Worm (Caenorhabditis elegans) whole organism, midembryonic: Measurements from ENCODE around the gene F26D2.15.

ENCODE experiments used
- T22C8.4 ChIP-seq: fragments of 200-800 bp; sonication (Bioruptor generic); IDR thresholded peaks from 2 replicates; pipeline ENCODE4 v1.3.6; 2022; ENCODE audit warnings: missing genetic modification characterization, missing compliant biosample characterization
- cog-1 ChIP-seq: sonication (generic microtip); optimal IDR thresholded peaks from 2 replicates; lab custom pipeline; 2016; ENCODE audit warnings: missing genetic modification characterization, missing compliant biosample characterization
- flt-1 ChIP-seq: fragments of 200-800 bp; sonication (Bioruptor generic); IDR thresholded peaks from 2 replicates; pipeline ENCODE4 v1.3.6; 2022; ENCODE audit warnings: missing genetic modification characterization, missing compliant biosample characterization
- klf-2 ChIP-seq: fragments of 200-800 bp; sonication (Bioruptor generic); conservative IDR thresholded peaks from 2 replicates; pipeline ENCODE4 v1.3.6; 2022; ENCODE audit warnings: missing genetic modification reagents, missing genetic modification characterization, missing compliant biosample characterization
- med-1 ChIP-seq: sonication (generic microtip); optimal IDR thresholded peaks from 2 replicates; lab custom pipeline; 2017; ENCODE audit warnings: missing genetic modification characterization, mild to moderate bottlenecking, missing compliant biosample characterization, antibody characterized with exemption, missing genetic modification reagents; ENCODE audit not compliant: insufficient read depth
- ref-1 ChIP-seq: fragments of 200-800 bp; sonication (Bioruptor generic); conservative IDR thresholded peaks from 2 replicates; pipeline ENCODE4 v1.3.6; 2022; ENCODE audit warnings: missing genetic modification reagents, missing genetic modification characterization, missing compliant biosample characterization
- tab-1 ChIP-seq: fragments of 200-800 bp; sonication (Bioruptor generic); IDR thresholded peaks from 2 replicates; pipeline ENCODE4 v1.3.6; 2022; ENCODE audit warnings: missing genetic modification characterization, missing compliant biosample characterization
- ztf-23 ChIP-seq: fragments of 200-800 bp; sonication (Bioruptor generic); IDR thresholded peaks from 2 replicates; pipeline ENCODE4 v1.3.6; 2022; ENCODE audit warnings: missing genetic modification reagents, missing genetic modification characterization, missing compliant biosample characterization
- ztf-29 ChIP-seq: fragments of 200-800 bp; sonication (Bioruptor generic); IDR thresholded peaks from 2 replicates; pipeline ENCODE4 v1.3.6; 2022; ENCODE audit warnings: missing genetic modification reagents, missing genetic modification characterization, missing compliant biosample characterization

The F26D2.15 gene

ce11 chrV:16459377-16459776 is 21.7 kb downstream of the F26D2.15 start:
- TF ChIP-seq tab-1 (GFP tag; lab: Robert Waterston, UW) (no peak), cog-1 (tag; lab: Kevin White, UChicago) (no peak), med-1 (GFP tag; lab: Kevin White, UChicago) (no peak), flt-1 (no peak), ztf-29 (GFP tag; lab: Robert Waterston, UW) (no peak), ref-1 (GFP tag; lab: Robert Waterston, UW) (no peak), T22C8.4 (no peak), ztf-23 (GFP tag; lab: Robert Waterston, UW) (no peak)

ce11 chrV:16460866-16461265 is 23.2 kb downstream of the F26D2.15 start, which contains the start of gene srh-142:
srh-142 (minus strand) TSS chrV:16460966.
- TF ChIP-seq tab-1 (GFP tag; lab: Robert Waterston, UW) (no peak), klf-2 (no peak), med-1 (GFP tag; lab: Kevin White, UChicago) (no peak), ztf-23 (GFP tag; lab: Robert Waterston, UW) (no peak)

- TF ChIP-seq cog-1 (tag; lab: Kevin White, UChicago) (no peak), klf-2 (no peak), med-1 (GFP tag; lab: Kevin White, UChicago) (no peak), tab-1 (GFP tag; lab: Robert Waterston, UW) (no peak), T22C8.4 (no peak), flt-1 (no peak), ref-1 (GFP tag; lab: Robert Waterston, UW) (no peak), ztf-23 (GFP tag; lab: Robert Waterston, UW) (no peak), ztf-29 (GFP tag; lab: Robert Waterston, UW) (no peak)
Observed at ce11 chrV:16467840-16468239, 30.2 kb downstream of the F26D2.15 start, which contains the start of gene sru-44. sru-44 (minus strand) TSS chrV:16467940.

DNA sequence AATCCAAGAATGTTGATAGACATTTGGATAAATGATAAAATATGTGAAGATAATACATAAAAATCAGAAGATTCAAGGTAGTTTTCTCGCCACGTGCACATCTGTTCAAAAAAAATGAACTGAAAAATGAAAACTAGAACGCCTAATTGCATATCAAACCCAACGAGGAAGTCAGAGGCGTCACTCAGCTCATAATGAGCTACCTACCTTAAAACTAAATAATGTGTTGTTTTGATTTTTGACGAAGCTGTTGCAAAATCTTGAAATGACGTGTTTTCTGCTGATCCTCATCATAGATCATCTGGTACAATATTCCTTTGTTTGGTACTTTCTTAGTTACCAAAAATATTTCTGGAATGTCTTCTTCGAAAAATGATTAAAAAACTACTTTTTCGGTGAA is 33.3 kb downstream of the F26D2.15 start, which contains the start of gene srh-138:
srh-138 (minus strand) TSS at position 101 of the 400 bp plus-strand sequence.
- TF ChIP-seq cog-1 (tag; lab: Kevin White, UChicago): no peak
- TF ChIP-seq klf-2: no peak
- no peak for TF ChIP-seq ref-1 (GFP tag; lab: Robert Waterston, UW)
- TF ChIP-seq ztf-29 (GFP tag; lab: Robert Waterston, UW): no peak
- no peak for TF ChIP-seq T22C8.4
- no peak for TF ChIP-seq med-1 (GFP tag; lab: Kevin White, UChicago)
- TF ChIP-seq flt-1: no peak
- TF ChIP-seq ztf-23 (GFP tag; lab: Robert Waterston, UW): no peak
- no peak for TF ChIP-seq tab-1 (GFP tag; lab: Robert Waterston, UW)

DNA sequence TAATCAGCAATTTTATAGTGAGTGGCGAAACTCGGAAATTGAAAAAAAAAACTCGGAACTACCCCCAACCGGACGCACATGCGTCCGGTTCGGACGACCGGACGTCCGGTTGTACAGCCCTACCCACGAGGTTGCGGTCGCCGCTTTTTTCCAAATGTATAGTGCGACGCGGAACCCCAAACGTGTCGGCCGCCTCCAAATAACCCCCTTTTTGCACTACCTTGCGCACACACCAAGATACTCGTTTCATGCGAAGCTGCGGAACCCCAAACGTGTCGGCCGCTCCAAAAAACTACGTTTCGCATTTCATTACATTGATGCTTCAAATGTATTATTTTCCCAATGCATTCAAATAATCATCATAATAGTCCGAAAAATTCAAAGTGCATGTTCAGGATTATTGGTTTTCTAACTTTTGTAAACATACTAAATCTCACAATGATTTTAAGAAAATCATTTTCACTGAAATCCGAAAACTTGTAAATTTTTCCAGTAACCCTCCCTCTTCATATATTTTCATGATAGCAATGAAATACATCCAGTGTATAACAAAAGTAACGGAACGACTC is 34.4 kb downstream of the F26D2.15 start, which contains the start of gene srw-35:
srw-35 (plus strand) TSS at position 519 of the 569 bp plus-strand sequence.
- TF ChIP-seq med-1 (GFP tag; lab: Kevin White, UChicago): no peak
- no peak for TF ChIP-seq T22C8.4
- TF ChIP-seq cog-1 (tag; lab: Kevin White, UChicago): no peak
- TF ChIP-seq klf-2: no peak
- no peak for TF ChIP-seq ref-1 (GFP tag; lab: Robert Waterston, UW)
- no peak for TF ChIP-seq ztf-29 (GFP tag; lab: Robert Waterston, UW)
- no peak for TF ChIP-seq tab-1 (GFP tag; lab: Robert Waterston, UW)
- TF ChIP-seq ztf-23 (GFP tag; lab: Robert Waterston, UW): no peak
- TF ChIP-seq flt-1: no peak

DNA sequence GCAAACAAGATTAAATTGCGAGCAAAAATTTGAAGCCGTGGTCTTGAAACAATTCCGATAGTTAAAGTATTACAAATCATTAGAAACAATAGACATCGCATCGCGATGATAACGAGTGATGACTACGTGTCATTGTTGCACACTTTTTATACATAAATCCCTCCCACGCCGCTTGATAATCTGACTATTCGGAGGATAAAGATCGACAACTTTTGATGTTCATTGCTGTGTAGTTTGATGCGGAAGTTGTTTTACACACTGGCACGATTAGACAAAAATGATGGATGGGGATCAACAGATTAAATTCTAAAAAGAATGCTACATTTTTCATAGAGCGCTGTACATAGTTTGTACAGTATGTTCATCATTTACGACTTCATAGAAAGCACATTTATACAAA is 41.6 kb downstream of the F26D2.15 start, which contains the start of gene T08G3.11:
T08G3.11 (minus strand) TSS at position 101 of the 400 bp plus-strand sequence.
- TF ChIP-seq tab-1 (GFP tag; lab: Robert Waterston, UW) (no peak), ztf-23 (GFP tag; lab: Robert Waterston, UW) (no peak), ref-1 (GFP tag; lab: Robert Waterston, UW) (no peak), T22C8.4 (no peak), flt-1 (no peak), ztf-29 (GFP tag; lab: Robert Waterston, UW) (no peak), klf-2 (no peak), cog-1 (tag; lab: Kevin White, UChicago) (no peak), med-1 (GFP tag; lab: Kevin White, UChicago) (no peak)

ce11 chrV:16480919-16481630 is 43.4 kb downstream of the F26D2.15 start, which contains the start of the genes F57E7.4 and spig-6:
F57E7.4 (minus strand) TSS chrV:16481019.
spig-6 (plus strand) TSS chrV:16481580.
- no peak for TF ChIP-seq flt-1
- TF ChIP-seq T22C8.4: no peak
- TF ChIP-seq cog-1 (tag; lab: Kevin White, UChicago): no peak
- TF ChIP-seq med-1 (GFP tag; lab: Kevin White, UChicago): no peak
- no peak for TF ChIP-seq ztf-23 (GFP tag; lab: Robert Waterston, UW)
- no peak for TF ChIP-seq ztf-29 (GFP tag; lab: Robert Waterston, UW)
- no peak for TF ChIP-seq klf-2

- TF ChIP-seq T22C8.4 (no peak), flt-1 (no peak), ztf-23 (GFP tag; lab: Robert Waterston, UW) (no peak), med-1 (GFP tag; lab: Kevin White, UChicago) (no peak), ref-1 (GFP tag; lab: Robert Waterston, UW) (no peak), klf-2 (no peak), cog-1 (tag; lab: Kevin White, UChicago) (no peak), ztf-29 (GFP tag; lab: Robert Waterston, UW) (no peak), tab-1 (GFP tag; lab: Robert Waterston, UW) (no peak)
Observed at ce11 chrV:16483044-16483443, 45.4 kb downstream of the F26D2.15 start, which contains the start of gene F57E7.2. F57E7.2 (minus strand) TSS chrV:16483144.

ce11 chrV:16483681-16484080 is 46.0 kb downstream of the F26D2.15 start, which contains the start of gene srh-139:
srh-139 (plus strand) TSS chrV:16483981.
- TF ChIP-seq cog-1 (tag; lab: Kevin White, UChicago): no peak
- TF ChIP-seq ztf-23 (GFP tag; lab: Robert Waterston, UW): no peak
- no peak for TF ChIP-seq T22C8.4
- no peak for TF ChIP-seq flt-1
- no peak for TF ChIP-seq ref-1 (GFP tag; lab: Robert Waterston, UW)
- no peak for TF ChIP-seq med-1 (GFP tag; lab: Kevin White, UChicago)
- TF ChIP-seq ztf-29 (GFP tag; lab: Robert Waterston, UW): no peak
- TF ChIP-seq klf-2: no peak
- TF ChIP-seq tab-1 (GFP tag; lab: Robert Waterston, UW): no peak
